Fruit fly (Drosophila melanogaster) Kc167 (cell line): ENCODE measurements around the gene Datp.

ENCODE experiments used
- Myc ChIP-seq: fragments of >200 bp; optimal IDR thresholded peaks from 2 replicates; lab custom pipeline; 2017; ENCODE audit warnings: missing external identifiers
- h ChIP-seq: fragments of >200 bp; optimal IDR thresholded peaks from 3 replicates; lab custom pipeline; 2018; ENCODE audit warnings: missing external identifiers
- ttk ChIP-seq: sonication (Bioruptor generic); optimal IDR thresholded peaks from 2 replicates; lab custom pipeline; 2017; ENCODE audit warnings: missing external identifiers

DNA sequence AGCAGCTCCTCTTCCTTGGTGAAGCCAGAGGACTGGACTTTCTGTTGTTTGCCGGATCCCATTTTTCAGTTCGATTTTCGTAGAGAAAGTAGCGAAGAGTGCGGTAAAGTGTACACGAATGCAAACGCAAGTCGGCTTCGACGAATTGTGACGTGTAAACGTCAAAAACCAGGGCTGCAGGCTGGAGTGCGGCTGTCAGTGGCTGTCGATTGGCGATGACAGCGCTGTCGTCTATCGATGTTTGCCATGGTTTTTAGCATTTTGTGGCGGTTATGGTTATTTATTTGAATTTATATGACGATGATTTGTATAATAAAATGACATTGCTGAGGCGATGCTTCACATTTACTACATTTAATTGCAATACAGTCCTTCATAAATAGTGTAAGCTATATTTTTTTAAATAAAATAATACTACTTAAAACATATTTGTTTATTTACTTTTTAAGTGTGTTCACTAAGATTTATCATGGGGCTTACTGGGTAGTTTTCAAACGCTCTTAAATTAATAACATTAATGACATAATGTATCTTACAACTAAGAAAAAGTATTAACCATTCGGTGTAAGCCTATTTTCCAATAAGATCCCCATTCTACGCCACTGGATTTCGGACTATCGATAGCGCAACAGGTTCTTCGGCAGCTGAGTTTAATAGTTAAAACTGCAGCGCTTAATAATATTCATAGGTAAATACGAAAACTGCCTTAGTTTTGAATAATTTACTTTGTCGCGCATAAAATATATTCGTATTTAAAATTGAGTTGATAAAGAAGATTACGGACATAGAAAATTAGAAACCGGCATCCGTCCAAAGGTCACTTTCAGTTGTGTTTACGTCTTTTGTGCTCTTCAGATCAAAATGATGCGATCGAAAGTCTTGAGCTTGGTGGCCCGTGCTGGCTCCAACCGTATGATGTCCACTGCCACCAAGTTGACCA lies 20.3 kb downstream of the Datp start, which contains the start of the genes CG5885 and CG4598:
- no peak for TF ChIP-seq Myc (lab: Kevin White, UChicago)
- TF ChIP-seq h (lab: Kevin White, UChicago) = no peak
- TF ChIP-seq ttk = no peak
